Worm (Caenorhabditis elegans) whole organism, L2 larva: ENCODE results near the gene tbx-36.

Experiments used
- C34F6.9 ChIP-seq: fragments of 150-350 bp; optimal IDR thresholded peaks from 2 replicates; lab custom pipeline; 2014; ENCODE audit warnings: missing biosample characterization, missing genetic modification characterization
- F13H6.1 ChIP-seq: sonication (generic microtip); optimal IDR thresholded peaks from 2 replicates; lab custom pipeline; 2016; ENCODE audit warnings: missing genetic modification characterization, missing compliant biosample characterization
- R02D3.7 ChIP-seq: fragments of 150-350 bp; optimal IDR thresholded peaks from 2 replicates; lab custom pipeline; 2014; ENCODE audit warnings: missing biosample characterization, missing genetic modification characterization
- Y55F3AM.14 ChIP-seq: fragments of 200-800 bp; sonication (Bioruptor generic); optimal IDR thresholded peaks from 2 replicates; lab custom pipeline; 2018; ENCODE audit warnings: mild to moderate bottlenecking, missing genetic modification characterization, missing compliant biosample characterization
- ZK546.5 ChIP-seq: sonication (generic microtip); optimal IDR thresholded peaks from 2 replicates; lab custom pipeline; 2017; ENCODE audit warnings: missing biosample characterization, missing genetic modification characterization
- alr-1 ChIP-seq: fragments of 150-350 bp; optimal IDR thresholded peaks from 2 replicates; lab custom pipeline; 2014; ENCODE audit warnings: missing biosample characterization, missing genetic modification characterization
- aly-2 ChIP-seq: fragments of 150-350 bp; optimal IDR thresholded peaks from 2 replicates; lab custom pipeline; 2014; ENCODE audit warnings: missing biosample characterization, missing genetic modification characterization
- ama-1 ChIP-seq: fragments of 150-350 bp; optimal IDR thresholded peaks from 2 replicates; lab custom pipeline; 2018; ENCODE audit warnings: inconsistent platforms
- blmp-1 ChIP-seq: sonication (generic microtip); optimal IDR thresholded peaks from 2 replicates; lab custom pipeline; 2017; ENCODE audit warnings: missing genetic modification characterization, mild to moderate bottlenecking, missing compliant biosample characterization, antibody characterized with exemption, moderate library complexity; ENCODE audit not compliant: insufficient read depth
- ceh-16 ChIP-seq: fragments of 150-350 bp; optimal IDR thresholded peaks from 2 replicates; lab custom pipeline; 2014; ENCODE audit warnings: missing biosample characterization, missing genetic modification characterization
- ceh-82 ChIP-seq: fragments of 150-350 bp; optimal IDR thresholded peaks from 2 replicates; lab custom pipeline; 2014; ENCODE audit warnings: missing biosample characterization, missing genetic modification characterization
- crh-2 ChIP-seq: sonication (generic microtip); optimal IDR thresholded peaks from 2 replicates; lab custom pipeline; 2017; ENCODE audit warnings: missing biosample characterization, missing genetic modification characterization
- dmd-4 ChIP-seq: sonication (generic microtip); optimal IDR thresholded peaks from 2 replicates; lab custom pipeline; 2017; ENCODE audit warnings: missing biosample characterization, missing genetic modification characterization
- egl-27 ChIP-seq: sonication (generic microtip); optimal IDR thresholded peaks from 3 replicates; lab custom pipeline; 2017; ENCODE audit warnings: missing biosample characterization, missing genetic modification reagents, missing genetic modification characterization
- elt-3 ChIP-seq: sonication (generic microtip); optimal IDR thresholded peaks from 2 replicates; lab custom pipeline; 2017; ENCODE audit warnings: missing biosample characterization, missing genetic modification characterization
- fos-1 ChIP-seq: fragments of 150-350 bp; optimal IDR thresholded peaks from 2 replicates; lab custom pipeline; 2014; ENCODE audit warnings: missing biosample characterization, missing genetic modification characterization
- lin-11 ChIP-seq: fragments of 150-350 bp; sonication (generic microtip); optimal IDR thresholded peaks from 2 replicates; lab custom pipeline; 2014; ENCODE audit warnings: missing biosample characterization, missing genetic modification characterization, inconsistent platforms, mixed read lengths
- lin-13 ChIP-seq: fragments of 150-350 bp; optimal IDR thresholded peaks from 2 replicates; lab custom pipeline; 2014; ENCODE audit warnings: missing biosample characterization, missing genetic modification reagents, missing genetic modification characterization
- lin-39 ChIP-seq: fragments of 150-350 bp; optimal IDR thresholded peaks from 2 replicates; lab custom pipeline; 2014; ENCODE audit warnings: missing biosample characterization, missing genetic modification reagents, missing genetic modification characterization
- mab-5 ChIP-seq: fragments of 150-350 bp; optimal IDR thresholded peaks from 2 replicates; lab custom pipeline; 2014; ENCODE audit warnings: missing biosample characterization, missing genetic modification characterization
- mbf-1 ChIP-seq: sonication (generic microtip); optimal IDR thresholded peaks from 2 replicates; lab custom pipeline; 2017; ENCODE audit warnings: missing biosample characterization, missing genetic modification characterization
- mdl-1 ChIP-seq, 2 experiments: fragments of 150-350 bp in 1 of 2; sonication (generic microtip) in 1 of 2; optimal IDR thresholded peaks; 2 replicates each; lab custom pipeline; 2017; ENCODE audit warnings: missing biosample characterization in 2 of 2, missing genetic modification characterization in 2 of 2
- nhr-10 ChIP-seq: sonication (generic microtip); optimal IDR thresholded peaks from 2 replicates; lab custom pipeline; 2017; ENCODE audit warnings: missing biosample characterization, missing genetic modification characterization
- nhr-11 ChIP-seq: fragments of 150-350 bp; optimal IDR thresholded peaks from 2 replicates; lab custom pipeline; 2014; ENCODE audit warnings: missing biosample characterization, missing genetic modification characterization
- nhr-12 ChIP-seq: fragments of 150-350 bp; optimal IDR thresholded peaks from 2 replicates; lab custom pipeline; 2014; ENCODE audit warnings: missing biosample characterization, missing genetic modification characterization
- nhr-21 ChIP-seq: fragments of 150-350 bp; optimal IDR thresholded peaks from 2 replicates; lab custom pipeline; 2014; ENCODE audit warnings: missing biosample characterization, missing genetic modification characterization
- nhr-237 ChIP-seq: fragments of 150-350 bp; optimal IDR thresholded peaks from 2 replicates; lab custom pipeline; 2014; ENCODE audit warnings: missing biosample characterization, missing genetic modification characterization
- nhr-25 ChIP-seq: fragments of 150-350 bp; sonication (generic microtip); optimal IDR thresholded peaks from 3 replicates; lab custom pipeline; 2014; ENCODE audit warnings: missing biosample characterization, missing genetic modification characterization
- nhr-6 ChIP-seq: fragments of 150-350 bp; optimal IDR thresholded peaks from 2 replicates; lab custom pipeline; 2014; ENCODE audit warnings: missing biosample characterization, missing genetic modification characterization
- nhr-77 ChIP-seq: fragments of 150-350 bp; optimal IDR thresholded peaks from 2 replicates; lab custom pipeline; 2014; ENCODE audit warnings: missing biosample characterization, missing genetic modification characterization
- peb-1 ChIP-seq: fragments of 150-350 bp; optimal IDR thresholded peaks from 2 replicates; lab custom pipeline; 2014; ENCODE audit warnings: missing biosample characterization, missing genetic modification characterization
- sem-4 ChIP-seq: fragments of 150-350 bp; optimal IDR thresholded peaks from 2 replicates; lab custom pipeline; 2014; ENCODE audit warnings: missing biosample characterization, missing genetic modification reagents, missing genetic modification characterization
- skn-1 ChIP-seq: sonication (generic microtip); optimal IDR thresholded peaks from 2 replicates; lab custom pipeline; 2017; ENCODE audit warnings: missing biosample characterization, missing genetic modification characterization
- sma-9 ChIP-seq, 2 experiments: fragments of 150-350 bp in 1 of 2; sonication (generic microtip) in 1 of 2; optimal IDR thresholded peaks; 2 replicates each; lab custom pipeline; 2014 to 2016; ENCODE audit warnings: missing genetic modification characterization in 2 of 2, mild to moderate bottlenecking in 1 of 2, missing biosample characterization in 1 of 2, missing compliant biosample characterization in 1 of 2, missing genetic modification reagents in 1 of 2, moderate library complexity in 1 of 2
- unc-39 ChIP-seq: fragments of 150-350 bp; optimal IDR thresholded peaks from 2 replicates; lab custom pipeline; 2014; ENCODE audit warnings: missing biosample characterization, missing genetic modification characterization
- unc-62 ChIP-seq: fragments of 150-350 bp; optimal IDR thresholded peaks from 2 replicates; lab custom pipeline; 2014; ENCODE audit warnings: missing biosample characterization, missing genetic modification reagents, missing genetic modification characterization
- ztf-11 ChIP-seq: sonication (generic microtip); optimal IDR thresholded peaks from 2 replicates; lab custom pipeline; 2017; ENCODE audit warnings: missing biosample characterization, missing genetic modification characterization
- ztf-4 ChIP-seq: fragments of 150-350 bp; optimal IDR thresholded peaks from 2 replicates; lab custom pipeline; 2014; ENCODE audit warnings: missing biosample characterization, missing genetic modification characterization

Gene tbx-36

ce11 chrIV:11919067-11919466 is 31.3 kb upstream of the tbx-36 start:
- TF ChIP-seq blmp-1 (tag; lab: Kevin White, UChicago) (no peak), egl-27 (no peak), lin-11 (no peak), ceh-82 (tag; lab: Kevin White, UChicago) (no peak), nhr-11 (tag; lab: Kevin White, UChicago) (no peak), R02D3.7 (tag; lab: Kevin White, UChicago) (no peak), alr-1 (tag; lab: Kevin White, UChicago) (no peak), C34F6.9 (no peak), ztf-11 (tag; lab: Kevin White, UChicago) (no peak), nhr-12 (tag; lab: Kevin White, UChicago) (no peak), nhr-77 (tag; lab: Kevin White, UChicago) (no peak), fos-1 (tag; lab: Kevin White, UChicago) (no peak), mab-5 (tag; lab: Kevin White, UChicago) (no peak), mbf-1 (tag; lab: Kevin White, UChicago) (no peak), ZK546.5 (tag; lab: Kevin White, UChicago) (no peak), unc-62 (GFP tag; lab: Kevin White, UChicago) (no peak), lin-39 (no peak), aly-2 (tag; lab: Kevin White, UChicago) (no peak), ama-1 (lab: Kevin White, UChicago) (no peak), sem-4 (tag; lab: Kevin White, UChicago) (no peak)

- TF ChIP-seq aly-2 (tag; lab: Kevin White, UChicago) (no peak), nhr-25 (tag; lab: Kevin White, UChicago) (no peak), dmd-4 (tag; lab: Kevin White, UChicago) (no peak), nhr-12 (tag; lab: Kevin White, UChicago) (no peak)
These were observed 28.4 kb upstream of the tbx-36 start, which contains the start of gene ZK822.1 for ce11 chrIV:11922011-11922410. ZK822.1 (minus strand) TSS chrIV:11922131.

ce11 chrIV:11923074-11923473 is 27.3 kb upstream of the tbx-36 start, which contains the start of gene srlf-31:
srlf-31 (minus strand) TSS chrIV:11923174.
- no peak for TF ChIP-seq lin-13 (GFP tag; lab: Kevin White, UChicago)
- no peak for TF ChIP-seq skn-1 (tag; lab: Kevin White, UChicago)
- no peak for TF ChIP-seq elt-3 (tag; lab: Kevin White, UChicago)
- TF ChIP-seq alr-1 (tag; lab: Kevin White, UChicago) = no peak
- no peak for TF ChIP-seq nhr-11 (tag; lab: Kevin White, UChicago)
- no peak for TF ChIP-seq dmd-4 (tag; lab: Kevin White, UChicago)
- TF ChIP-seq Y55F3AM.14 = no peak
- no peak for TF ChIP-seq nhr-6
- no peak for TF ChIP-seq ceh-16 (tag; lab: Kevin White, UChicago)
- TF ChIP-seq crh-2 = no peak
- TF ChIP-seq unc-62 (GFP tag; lab: Kevin White, UChicago) = no peak
- no peak for TF ChIP-seq blmp-1 (tag; lab: Kevin White, UChicago)
- TF ChIP-seq nhr-21 (tag; lab: Kevin White, UChicago) = no peak
- no peak for TF ChIP-seq aly-2 (tag; lab: Kevin White, UChicago)

- TF ChIP-seq peb-1 (tag; lab: Kevin White, UChicago) (no peak), nhr-21 (tag; lab: Kevin White, UChicago) (no peak), blmp-1 (tag; lab: Kevin White, UChicago) (no peak), ceh-82 (tag; lab: Kevin White, UChicago) (no peak)
These were observed 26.3 kb upstream of the tbx-36 start for ce11 chrIV:11924092-11924491.

ce11 chrIV:11925346-11926075 is 24.9 kb upstream of the tbx-36 start, which contains the start of the genes srlf-33 and srlf-32:
srlf-33 (minus strand) TSS chrIV:11925446.
srlf-32 (plus strand) TSS chrIV:11926025.
- no peak for TF ChIP-seq lin-39
- no peak for TF ChIP-seq F13H6.1 (tag; lab: Kevin White, UChicago)
- TF ChIP-seq egl-27 = no peak
- no peak for TF ChIP-seq sma-9 (GFP tag; optimal IDR thresholded peaks at IDR 0.05; lab: Kevin White, UChicago)
- TF ChIP-seq sma-9 (tag; optimal IDR thresholded peaks at IDR 0.05; lab: Kevin White, UChicago) = no peak
- no peak for TF ChIP-seq ztf-4 (tag; lab: Kevin White, UChicago)
- TF ChIP-seq elt-3 (tag; lab: Kevin White, UChicago) = no peak
- TF ChIP-seq skn-1 (tag; lab: Kevin White, UChicago) = no peak
- no peak for TF ChIP-seq nhr-237
- TF ChIP-seq C34F6.9 = no peak
- TF ChIP-seq nhr-77 (tag; lab: Kevin White, UChicago) = no peak
- no peak for TF ChIP-seq nhr-10 (tag; lab: Kevin White, UChicago)
- TF ChIP-seq unc-39 = no peak
- TF ChIP-seq nhr-12 (tag; lab: Kevin White, UChicago) = no peak
- TF ChIP-seq nhr-21 (tag; lab: Kevin White, UChicago) = no peak
- no peak for TF ChIP-seq ZK546.5 (tag; lab: Kevin White, UChicago)
- no peak for TF ChIP-seq dmd-4 (tag; lab: Kevin White, UChicago)
- no peak for TF ChIP-seq mdl-1 (tag; optimal IDR thresholded peaks at IDR 0.05; lab: Kevin White, UChicago)
- no peak for TF ChIP-seq sem-4 (tag; lab: Kevin White, UChicago)
- TF ChIP-seq alr-1 (tag; lab: Kevin White, UChicago) = no peak
- TF ChIP-seq, all 48 proteins: peak for 0
